Comparison of ENCODE assay signal across 2 fruit fly cellular contexts in the genomic region with DNA sequence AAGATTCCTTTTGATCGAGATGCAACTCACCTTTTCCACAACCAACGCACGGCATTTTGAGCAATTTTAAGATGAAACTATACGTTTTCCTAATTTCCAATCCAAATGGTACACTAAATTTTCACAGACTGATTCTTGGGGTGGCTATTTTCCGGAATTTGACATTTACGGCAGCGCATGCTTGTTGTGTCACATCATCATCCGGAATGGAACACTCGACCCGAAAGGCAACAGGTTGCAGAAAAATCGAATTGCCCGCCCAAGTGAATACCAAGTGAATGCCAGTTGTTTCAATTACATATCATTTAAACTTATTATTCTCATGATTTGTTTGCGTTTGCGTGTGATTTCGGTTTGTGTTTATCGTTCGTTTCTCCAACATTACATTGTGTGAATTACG.
TF ChIP-seq lines count a peak whose summit lies in the region.

Gene MtnF, minus strand, starts transcription at position 209 of the 400 bp plus-strand sequence.

- TF ChIP-seq CTCF in whole organism, embryonic (GFP tag; optimal IDR thresholded peaks at IDR 0.05; lab: Kevin White, UChicago): no peak

TF ChIP-seq in whole organism, embryonic, 481 proteins besides CTCF, POLR2A, EP300 and RAD21:
- TF ChIP-seq CHES-1-like (GFP tag; optimal IDR thresholded peaks at IDR 0.05; lab: Kevin White, UChicago) (no peak), scrt (GFP tag; optimal IDR thresholded peaks at IDR 0.05; lab: Kevin White, UChicago) (peak; percentile 93), ewg (GFP tag; optimal IDR thresholded peaks at IDR 0.05; lab: Kevin White, UChicago) (peak; percentile 69)

TF ChIP-seq in whole organism, pupa, 21 proteins besides CTCF, POLR2A, EP300 and RAD21:
- TF ChIP-seq D1 (tag; optimal IDR thresholded peaks at IDR 0.05; lab: Kevin White, UChicago) (no peak), CG12605 (GFP tag; IDR thresholded peaks at IDR 0.05; lab: Robert Waterston, UW) (peak; percentile 83)
TF ChIP-seq in whole organism, pupa: peak in this region for 1.
